Worm (Caenorhabditis elegans) whole organism, late embryonic: ENCODE data around the gene DC2.5.

Source experiments
- ama-1 ChIP-seq: fragments of 150-350 bp; optimal IDR thresholded peaks from 2 replicates; lab custom pipeline; 2014
- ceh-30 ChIP-seq: fragments of 150-350 bp; optimal IDR thresholded peaks from 2 replicates; lab custom pipeline; 2014; ENCODE audit warnings: missing biosample characterization, missing genetic modification characterization
- fkh-10 ChIP-seq: fragments of 150-350 bp; optimal IDR thresholded peaks from 2 replicates; lab custom pipeline; 2014; ENCODE audit warnings: missing biosample characterization, missing genetic modification reagents, missing genetic modification characterization
- ref-2 ChIP-seq: sonication (generic microtip); optimal IDR thresholded peaks from 2 replicates; lab custom pipeline; 2016; ENCODE audit warnings: missing genetic modification characterization, missing compliant biosample characterization
- zip-5 ChIP-seq: sonication (generic microtip); optimal IDR thresholded peaks from 2 replicates; lab custom pipeline; 2016; ENCODE audit warnings: missing genetic modification characterization, missing compliant biosample characterization

- no peak for TF ChIP-seq ama-1 (lab: Kevin White, UChicago)
- no peak for TF ChIP-seq zip-5 (tag; lab: Kevin White, UChicago)
- TF ChIP-seq ceh-30 (tag; lab: Kevin White, UChicago), result no peak
- no peak for TF ChIP-seq fkh-10
- TF ChIP-seq ref-2 (tag; lab: Kevin White, UChicago), result no peak
Measured at ce11 chrV:251652-252051, 39.1 kb upstream of the DC2.5 start, which contains the start of gene oac-39.
